Fruit fly (Drosophila melanogaster): ENCODE results near the gene fu.

The fu gene

DNA sequence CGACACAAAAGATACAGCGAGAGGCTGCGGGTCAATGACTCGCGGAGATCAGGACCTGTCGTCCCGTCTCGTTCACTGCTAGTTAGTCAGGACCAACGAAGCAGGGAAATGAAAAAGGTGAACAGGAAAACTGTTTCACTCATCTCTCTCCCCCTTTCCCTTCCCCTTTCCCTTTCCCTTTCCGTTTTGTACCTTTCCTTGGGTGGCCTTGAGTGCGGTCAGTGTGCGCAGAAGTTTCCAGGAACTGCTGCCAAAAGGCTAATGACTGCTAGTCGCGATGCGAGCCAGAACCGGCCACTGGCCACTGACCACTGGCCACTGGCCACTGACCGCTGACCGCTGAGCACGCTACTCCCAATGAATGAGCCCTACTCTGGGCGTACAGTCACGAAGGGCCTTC is 38.0 kb downstream of the fu start:
- peak in 1 of 2 experiments; percentile 84 for TF ChIP-seq tll (GFP tag; optimal IDR thresholded peaks at IDR 0.05)
- no peak for TF ChIP-seq CG7556 (GFP tag; optimal IDR thresholded peaks at IDR 0.05)
- peak; percentile 22 for TF ChIP-seq CG15479 (GFP tag; optimal IDR thresholded peaks at IDR 0.05)
- TF ChIP-seq crol (GFP tag; IDR thresholded peaks at IDR 0.05) = peak; percentile 40; the same call in 1 of the 2 replicates
- peak; percentile 34 for TF ChIP-seq zen (tag; optimal IDR thresholded peaks at IDR 0.05)
- TF ChIP-seq klu (GFP tag; IDR thresholded peaks at IDR 0.05) = no peak

DNA sequence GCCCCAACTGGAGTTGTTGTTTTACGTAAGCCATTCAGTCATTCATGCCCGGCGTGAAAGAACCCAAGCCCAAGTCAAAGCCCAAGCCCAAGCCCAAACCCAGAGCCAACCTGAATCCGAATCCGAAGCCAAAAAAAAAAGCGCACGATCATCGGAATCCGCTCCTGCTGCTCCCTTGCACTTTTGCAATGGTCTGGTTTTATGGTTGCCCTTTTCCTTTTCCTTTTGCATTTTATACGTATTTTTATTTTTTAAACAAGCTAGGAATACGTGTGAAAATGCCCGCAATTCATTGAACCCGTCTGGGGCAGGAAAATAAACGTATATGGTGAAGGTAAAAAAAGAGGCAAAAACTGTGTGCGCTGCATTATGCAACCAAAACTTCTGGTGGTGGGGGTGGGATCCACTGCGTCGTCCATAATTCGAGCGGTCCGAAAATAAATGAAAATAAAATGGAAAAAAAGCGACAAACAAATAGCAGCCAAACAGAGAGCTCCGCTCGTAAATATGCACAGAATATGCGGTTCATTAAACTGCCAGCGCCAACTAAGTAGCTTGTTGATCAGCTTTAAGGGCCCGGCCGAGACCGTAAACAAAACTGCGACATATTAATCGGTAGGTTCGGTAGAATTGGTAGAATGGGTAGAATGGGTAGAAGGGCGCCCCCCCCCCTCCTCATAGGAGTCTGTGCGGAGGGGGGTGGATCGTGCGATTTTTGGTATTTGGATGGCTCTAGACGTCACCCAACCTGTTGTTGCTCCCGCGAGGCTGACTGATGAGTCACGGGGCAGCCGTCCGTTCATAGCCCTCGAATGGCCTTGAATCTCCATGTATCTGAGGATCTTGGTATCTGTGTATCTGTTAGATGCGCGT is 41.9 kb downstream of the fu start:
- TF ChIP-seq CG1603 (tag; optimal IDR thresholded peaks at IDR 0.05) (no peak), crol (GFP tag; IDR thresholded peaks at IDR 0.05) (peak; percentile 31; the same call in 1 of the 2 replicates), Mes4 (GFP tag; optimal IDR thresholded peaks at IDR 0.05) (no peak), Bgb (GFP tag; IDR thresholded peaks at IDR 0.05; ENCODE audit: partially characterized antibody) (no peak), Optix (GFP tag; IDR thresholded peaks at IDR 0.05) (no peak), Pdp1 (GFP tag; optimal IDR thresholded peaks at IDR 0.05) (peak in 1 of 2 experiments; percentile 39), sd (tag; optimal IDR thresholded peaks at IDR 0.05) (peak; percentile 82), Vsx1 (GFP tag; optimal IDR thresholded peaks at IDR 0.05) (no peak), CG12769 (tag; optimal IDR thresholded peaks at IDR 0.05) (peak; percentile 12), CG15011 (GFP tag; optimal IDR thresholded peaks at IDR 0.05) (no peak), nmo (GFP tag; optimal IDR thresholded peaks at IDR 0.05) (no peak), so (GFP tag; IDR thresholded peaks at IDR 0.05) (no peak), CG6765 (GFP tag; optimal IDR thresholded peaks at IDR 0.05) (no peak), sob (GFP tag; IDR thresholded peaks at IDR 0.05) (no peak), Sox100B (GFP tag; optimal IDR thresholded peaks at IDR 0.05) (no peak), chinmo (GFP tag; IDR thresholded peaks at IDR 0.05; ENCODE audit: partially characterized antibody) (peak; percentile 68; the same call in 1 of the 4 replicates), CG2202 (tag; optimal IDR thresholded peaks at IDR 0.05) (no peak), dysf (GFP tag; IDR thresholded peaks at IDR 0.05) (no peak), nom (GFP tag; optimal IDR thresholded peaks at IDR 0.05) (peak; percentile 39)

DNA sequence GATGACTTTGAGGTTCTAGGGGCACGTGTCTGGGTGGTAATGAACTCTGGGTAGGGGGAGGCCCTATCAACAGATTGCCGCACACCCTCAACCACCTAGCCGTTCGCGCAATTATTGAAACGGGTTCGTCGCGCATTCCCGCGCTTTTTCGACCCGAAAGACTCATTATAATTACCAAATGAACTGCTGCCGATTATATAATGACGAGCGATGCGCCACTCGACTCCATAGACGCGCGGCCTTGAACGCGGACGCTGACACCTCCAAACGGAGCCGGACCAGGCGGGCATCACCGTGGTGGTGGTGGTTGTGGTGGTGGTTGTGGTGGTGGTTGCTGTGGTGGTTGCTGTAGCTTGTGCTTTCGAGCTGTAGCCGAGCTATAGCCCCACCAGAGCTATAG is 43.0 kb downstream of the fu start:
- TF ChIP-seq Med (GFP tag) = peak; percentile 5
- no peak for TF ChIP-seq lilli (GFP tag; optimal IDR thresholded peaks at IDR 0.05)
- 0 out of 4 replicates have a peak, but pooled peaks have one; percentile 56 for TF ChIP-seq chinmo (GFP tag; IDR thresholded peaks at IDR 0.05; ENCODE audit: partially characterized antibody)
- no peak for TF ChIP-seq lola (GFP tag; optimal IDR thresholded peaks at IDR 0.05)
- TF ChIP-seq CG12769 (tag; optimal IDR thresholded peaks at IDR 0.05) = peak; percentile 23
- peak in 1 of 2 experiments; percentile 65 for TF ChIP-seq Pdp1 (GFP tag; optimal IDR thresholded peaks at IDR 0.05)
- TF ChIP-seq CG10543 (GFP tag; optimal IDR thresholded peaks at IDR 0.05) = peak; percentile 34
- peak; percentile 22 for TF ChIP-seq ftz-f1 (GFP tag; optimal IDR thresholded peaks at IDR 0.05)

- no peak for TF ChIP-seq ro (GFP tag; IDR thresholded peaks at IDR 0.05)
- TF ChIP-seq chinmo (GFP tag; IDR thresholded peaks at IDR 0.05; ENCODE audit: partially characterized antibody) = 0 out of 4 replicates have a peak, but pooled peaks have one; percentile 38
- peak; percentile 32; the same call in 1 of the 2 replicates for TF ChIP-seq vvl (GFP tag; IDR thresholded peaks at IDR 0.05)
- no peak for TF ChIP-seq Bdp1 (GFP tag; optimal IDR thresholded peaks at IDR 0.05)
- TF ChIP-seq CG12391 (tag; optimal IDR thresholded peaks at IDR 0.05) = no peak
- TF ChIP-seq CG7372 (GFP tag; IDR thresholded peaks at IDR 0.05) = no peak
- TF ChIP-seq Nf-YC (tag; optimal IDR thresholded peaks at IDR 0.05) = no peak
- peak; percentile 43 for TF ChIP-seq nom (GFP tag; optimal IDR thresholded peaks at IDR 0.05)
- no peak for TF ChIP-seq dysf (GFP tag; IDR thresholded peaks at IDR 0.05)
- TF ChIP-seq CG6272 (GFP tag; IDR thresholded peaks at IDR 0.05) = no peak
- no peak for TF ChIP-seq CG3847 (GFP tag; IDR thresholded peaks at IDR 0.05)
- no peak for TF ChIP-seq D (optimal IDR thresholded peaks at IDR 0.05)
- TF ChIP-seq D (GFP tag; optimal IDR thresholded peaks at IDR 0.05) = no peak
- TF ChIP-seq CG6854 (GFP tag; optimal IDR thresholded peaks at IDR 0.05) = no peak
- no peak for TF ChIP-seq CG18262 (tag; optimal IDR thresholded peaks at IDR 0.05)
- TF ChIP-seq Mad (GFP tag; optimal IDR thresholded peaks at IDR 0.05) = no peak
These were observed 44.2 kb downstream of the fu start for dm6 chrX:18701752-18702151.
